Fruit fly (Drosophila melanogaster) whole organism, adult: ENCODE data around the gene Rpp14b.

ENCODE experiments used
- CG11617 ChIP-seq: fragments of 200-800 bp; sonication (Bioruptor generic); optimal IDR thresholded peaks from 2 replicates; lab custom pipeline; 2017; ENCODE audit warnings: mild to moderate bottlenecking, missing biosample characterization, missing genetic modification reagents, missing genetic modification characterization
- CG12768 ChIP-seq: fragments of 200-800 bp; sonication (Bioruptor generic); optimal IDR thresholded peaks from 2 replicates; lab custom pipeline; 2017; ENCODE audit warnings: missing biosample characterization, missing genetic modification characterization, mild to moderate bottlenecking, moderate library complexity, missing genetic modification reagents
- CG14711 ChIP-seq: fragments of 200-800 bp; sonication (Bioruptor generic); optimal IDR thresholded peaks from 2 replicates; lab custom pipeline; 2018; ENCODE audit warnings: missing biosample characterization, mild to moderate bottlenecking, missing genetic modification characterization, moderate library complexity
- CG1620 ChIP-seq: fragments of 200-800 bp; sonication (Bioruptor generic); optimal IDR thresholded peaks from 2 replicates; lab custom pipeline; 2016; ENCODE audit warnings: missing biosample characterization, missing genetic modification characterization
- CG33017 ChIP-seq: fragments of 200-800 bp; sonication (Bioruptor generic); optimal IDR thresholded peaks from 2 replicates; lab custom pipeline; 2018; ENCODE audit warnings: missing biosample characterization, mild to moderate bottlenecking, missing genetic modification characterization, moderate library complexity
- CG5204 ChIP-seq: fragments of 200-800 bp; sonication (Bioruptor generic); optimal IDR thresholded peaks from 2 replicates; lab custom pipeline; 2016; ENCODE audit warnings: missing biosample characterization, missing genetic modification characterization
- CG7045 ChIP-seq: fragments of 200-800 bp; sonication (Bioruptor generic); optimal IDR thresholded peaks from 2 replicates; lab custom pipeline; 2017; ENCODE audit warnings: missing biosample characterization, mild to moderate bottlenecking, missing genetic modification characterization
- CG7101 ChIP-seq: fragments of 200-800 bp; sonication (Bioruptor generic); optimal IDR thresholded peaks from 2 replicates; lab custom pipeline; 2018; ENCODE audit warnings: missing biosample characterization, mild to moderate bottlenecking, missing genetic modification characterization, moderate library complexity
- Clk ChIP-seq: fragments of 200-800 bp; sonication (Bioruptor generic); optimal IDR thresholded peaks from 2 replicates; lab custom pipeline; 2017; ENCODE audit warnings: missing biosample characterization, missing genetic modification characterization
- Crg-1 ChIP-seq: fragments of 200-800 bp; sonication (Bioruptor generic); optimal IDR thresholded peaks from 2 replicates; lab custom pipeline; 2016; ENCODE audit warnings: missing biosample characterization, missing genetic modification characterization
- Hr96 ChIP-seq: fragments of 200-800 bp; sonication (Bioruptor generic); optimal IDR thresholded peaks from 2 replicates; lab custom pipeline; 2016; ENCODE audit warnings: missing biosample characterization, missing genetic modification characterization
- Mnt ChIP-seq: fragments of 200-800 bp; sonication (Bioruptor generic); optimal IDR thresholded peaks from 2 replicates; lab custom pipeline; 2016; ENCODE audit warnings: missing biosample characterization, mild to moderate bottlenecking, missing genetic modification characterization
- bab1 ChIP-seq: fragments of 200-800 bp; sonication (Bioruptor generic); optimal IDR thresholded peaks from 3 replicates; lab custom pipeline; 2019; ENCODE audit warnings: missing biosample characterization, mild to moderate bottlenecking, missing genetic modification characterization, moderate library complexity
- cic ChIP-seq: fragments of 200-800 bp; sonication (Bioruptor generic); optimal IDR thresholded peaks from 2 replicates; lab custom pipeline; 2017; ENCODE audit warnings: missing biosample characterization, mild to moderate bottlenecking, missing genetic modification characterization, moderate library complexity
- cnc ChIP-seq, 2 experiments: fragments of >200 bp; optimal IDR thresholded peaks; 2 replicates each; lab custom pipeline; 2017
- kay ChIP-seq: fragments of 200-800 bp; sonication (Bioruptor generic); peaks from one replicate; lab custom pipeline; 2016; ENCODE audit warnings: missing biosample characterization, missing genetic modification characterization, borderline replicate concordance
- ovo ChIP-seq: fragments of 200-800 bp; sonication (Bioruptor generic); optimal IDR thresholded peaks from 2 replicates; lab custom pipeline; 2016; ENCODE audit warnings: missing biosample characterization, missing genetic modification characterization
- pad ChIP-seq: fragments of 200-800 bp; sonication (Bioruptor generic); optimal IDR thresholded peaks from 3 replicates; lab custom pipeline; 2017; ENCODE audit warnings: missing biosample characterization, missing genetic modification characterization, mild to moderate bottlenecking, moderate library complexity, missing genetic modification reagents
- tj ChIP-seq: fragments of 200-800 bp; sonication (Bioruptor generic); optimal IDR thresholded peaks from 3 replicates; lab custom pipeline; 2017; ENCODE audit warnings: missing biosample characterization, mild to moderate bottlenecking, missing genetic modification characterization, moderate library complexity
- toe ChIP-seq: fragments of 200-800 bp; sonication (Bioruptor generic); optimal IDR thresholded peaks from 2 replicates; lab custom pipeline; 2016; ENCODE audit warnings: missing biosample characterization, missing genetic modification characterization

Rpp14b gene

DNA sequence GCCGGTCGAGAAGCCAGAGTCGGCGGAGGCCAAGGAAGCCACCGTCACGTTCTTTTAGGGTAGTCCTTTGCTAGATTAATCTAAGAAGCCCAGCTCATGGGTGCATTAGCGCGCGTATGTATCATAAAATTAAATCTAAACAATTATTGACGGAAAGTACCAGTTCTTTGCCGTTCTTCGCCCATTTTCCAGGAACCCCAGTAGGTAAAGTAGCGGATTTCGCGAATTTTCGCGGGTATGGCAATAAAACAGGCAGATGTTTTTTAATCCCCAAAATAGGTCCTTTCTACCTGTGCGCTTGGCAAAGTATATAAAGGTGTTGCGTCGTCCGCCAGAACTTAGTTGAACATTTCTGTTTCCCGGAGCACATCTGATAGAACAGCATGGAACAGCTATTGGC, 14.9 kb upstream of the Rpp14b start:
- TF ChIP-seq CG14711 (tag; lab: Kevin White, UChicago) (no peak), CG11617 (GFP tag; lab: Kevin White, UChicago) (no peak), CG5204 (GFP tag; lab: Kevin White, UChicago) (no peak), Hr96 (GFP tag; lab: Kevin White, UChicago) (no peak), Mnt (no peak), pad (GFP tag; lab: Kevin White, UChicago) (no peak), cic (GFP tag; lab: Kevin White, UChicago) (no peak), CG1620 (no peak), Crg-1 (GFP tag; lab: Kevin White, UChicago) (no peak), kay (GFP tag; lab: Kevin White, UChicago) (no peak), CG7045 (GFP tag; lab: Kevin White, UChicago) (no peak), bab1 (no peak), toe (GFP tag; lab: Kevin White, UChicago) (no peak), CG7101 (tag; lab: Kevin White, UChicago) (no peak), CG12768 (no peak)

DNA sequence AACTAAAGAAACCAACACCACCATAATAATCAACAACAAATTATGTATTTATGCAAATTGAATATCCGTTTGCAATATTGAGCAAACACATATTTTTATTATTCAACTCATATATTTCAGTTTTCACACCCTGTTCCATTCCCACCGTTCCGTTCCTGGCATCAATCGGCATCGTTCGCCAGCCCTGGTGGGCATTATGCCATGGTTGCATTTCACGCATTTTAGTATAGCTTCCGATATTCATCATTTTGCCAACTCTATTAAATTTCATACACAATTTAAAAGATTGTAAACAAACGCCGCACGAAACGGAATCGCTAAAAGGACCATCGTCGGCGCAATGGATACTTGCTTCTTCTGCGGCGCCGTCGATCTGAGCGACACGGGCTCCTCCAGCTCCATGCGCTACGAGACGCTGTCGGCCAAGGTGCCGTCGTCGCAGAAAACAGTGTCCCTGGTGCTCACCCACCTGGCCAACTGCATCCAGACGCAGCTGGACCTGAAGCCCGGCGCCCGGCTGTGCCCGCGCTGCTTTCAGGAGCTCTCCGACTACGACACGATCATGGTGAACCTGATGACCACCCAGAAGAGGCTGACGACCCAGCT, 12.5 kb upstream of the Rpp14b start, which contains the start of gene Sry-delta:
Sry-delta (plus strand) TSS at position 203 of the 606 bp plus-strand sequence.
- TF ChIP-seq Mnt (peak; percentile 85), bab1 (peak; percentile 76), kay (GFP tag; lab: Kevin White, UChicago) (no peak), CG14711 (tag; lab: Kevin White, UChicago) (peak; percentile 60), cnc (optimal IDR thresholded peaks at IDR 0.05; lab: Kevin White, UChicago) (no peak), ovo (GFP tag; lab: Kevin White, UChicago) (no peak), Clk (GFP tag; lab: Kevin White, UChicago) (peak; percentile 59), CG33017 (tag; lab: Kevin White, UChicago) (peak; percentile 61), Hr96 (GFP tag; lab: Kevin White, UChicago) (peak; percentile 90), CG12768 (peak; percentile 65), CG5204 (GFP tag; lab: Kevin White, UChicago) (no peak), Crg-1 (GFP tag; lab: Kevin White, UChicago) (peak; percentile 71), toe (GFP tag; lab: Kevin White, UChicago) (peak; percentile 87), CG7101 (tag; lab: Kevin White, UChicago) (peak; percentile 74), cic (GFP tag; lab: Kevin White, UChicago) (peak; percentile 45), CG7045 (GFP tag; lab: Kevin White, UChicago) (peak; percentile 73), CG11617 (GFP tag; lab: Kevin White, UChicago) (peak; percentile 73), pad (GFP tag; lab: Kevin White, UChicago) (peak; percentile 64), CG1620 (peak; percentile 90), tj (peak; percentile 85)

DNA sequence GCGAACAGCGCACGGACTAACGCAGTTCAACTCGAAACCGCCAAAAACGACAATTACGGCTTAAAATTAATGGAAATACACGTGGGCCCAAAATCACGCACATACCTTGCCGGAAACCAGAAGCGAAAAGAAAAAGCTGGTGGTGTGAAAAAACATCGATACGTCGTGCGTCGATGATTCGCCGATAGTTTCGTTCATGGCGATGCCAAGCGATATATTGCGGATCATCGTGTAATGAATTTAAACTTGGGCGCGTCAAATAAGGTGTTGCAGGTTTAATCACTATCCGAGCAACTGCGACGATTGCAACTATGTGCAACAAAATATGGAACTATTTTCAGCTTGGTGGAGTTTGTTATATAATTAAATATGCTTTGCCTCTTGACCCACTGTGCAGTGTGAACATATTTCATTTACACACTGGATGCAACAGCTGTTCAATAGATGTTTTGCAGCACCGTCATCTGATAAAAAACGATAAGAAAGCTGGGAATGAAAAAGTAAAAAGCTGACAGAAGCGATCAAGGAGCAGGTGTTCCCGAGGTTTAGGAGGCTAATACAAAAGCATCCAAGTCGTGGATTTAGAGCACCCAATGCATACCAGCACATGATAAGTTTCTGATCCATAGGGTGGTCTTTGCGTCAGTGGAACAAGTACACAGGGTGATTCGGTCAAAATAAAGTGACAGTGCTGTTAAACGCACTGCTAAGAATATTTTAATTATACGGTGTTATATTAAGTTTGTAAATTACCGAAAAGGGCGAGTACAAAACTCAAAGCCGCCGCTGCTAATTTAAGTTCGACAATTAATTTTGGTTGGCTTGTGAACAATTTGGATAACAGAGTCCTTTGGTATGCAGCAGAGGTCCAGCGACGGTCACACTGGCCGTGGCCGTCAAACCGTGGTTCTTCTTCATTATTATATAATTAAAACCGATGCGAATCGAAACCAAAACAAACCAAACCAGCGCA, 9.4 kb upstream of the Rpp14b start, which contains the start of the genes RpL32 and CG7943:
RpL32 (minus strand) TSS at position 133 of the 973 bp plus-strand sequence.
CG7943 (plus strand) TSS at position 442 of the 973 bp plus-strand sequence.
- TF ChIP-seq CG12768 (peak; percentile 94), cic (GFP tag; lab: Kevin White, UChicago) (peak; percentile 62), CG1620 (peak; percentile 96), toe (GFP tag; lab: Kevin White, UChicago) (peak; percentile 98), Mnt (peak; percentile 95), Clk (GFP tag; lab: Kevin White, UChicago) (peak; percentile 91), cnc (optimal IDR thresholded peaks at IDR 0.05; lab: Kevin White, UChicago) (no peak), CG14711 (tag; lab: Kevin White, UChicago) (peak; percentile 85), CG7045 (GFP tag; lab: Kevin White, UChicago) (peak; percentile 93), CG33017 (tag; lab: Kevin White, UChicago) (peak; percentile 87), CG5204 (GFP tag; lab: Kevin White, UChicago) (no peak), Hr96 (GFP tag; lab: Kevin White, UChicago) (peak; percentile 99), kay (GFP tag; lab: Kevin White, UChicago) (no peak), bab1 (peak; percentile 97), Crg-1 (GFP tag; lab: Kevin White, UChicago) (peak; percentile 97), ovo (GFP tag; lab: Kevin White, UChicago) (peak; percentile 96), CG7101 (tag; lab: Kevin White, UChicago) (peak; percentile 94), tj (peak; percentile 85), CG11617 (GFP tag; lab: Kevin White, UChicago) (peak; percentile 97), pad (GFP tag; lab: Kevin White, UChicago) (peak; percentile 86)

DNA sequence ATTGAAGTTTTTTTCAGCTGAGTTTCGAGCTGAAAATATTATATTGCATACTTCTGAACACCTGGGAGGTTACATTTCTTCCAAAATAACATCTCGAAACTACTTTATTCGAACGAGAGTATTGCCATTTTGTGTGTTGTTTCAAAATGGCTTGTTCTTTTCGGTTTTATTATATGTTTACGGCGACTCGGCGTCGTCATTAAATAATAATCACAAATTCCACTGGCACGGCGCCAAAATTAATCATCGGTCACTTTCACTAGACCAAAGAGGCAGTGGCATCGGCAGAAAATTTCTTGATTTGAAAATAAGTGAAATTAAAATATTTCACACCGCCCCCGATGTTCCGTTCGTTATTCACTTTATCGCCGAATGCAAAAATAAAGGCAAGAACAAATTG, 5.3 kb upstream of the Rpp14b start:
- TF ChIP-seq tj (no peak), CG5204 (GFP tag; lab: Kevin White, UChicago) (no peak), kay (GFP tag; lab: Kevin White, UChicago) (no peak), CG14711 (tag; lab: Kevin White, UChicago) (no peak), cnc (optimal IDR thresholded peaks at IDR 0.05; lab: Kevin White, UChicago) (no peak), CG11617 (GFP tag; lab: Kevin White, UChicago) (no peak), toe (GFP tag; lab: Kevin White, UChicago) (no peak), cic (GFP tag; lab: Kevin White, UChicago) (no peak), CG7101 (tag; lab: Kevin White, UChicago) (no peak), Clk (GFP tag; lab: Kevin White, UChicago) (no peak), CG33017 (tag; lab: Kevin White, UChicago) (no peak), pad (GFP tag; lab: Kevin White, UChicago) (no peak), ovo (GFP tag; lab: Kevin White, UChicago) (no peak), CG1620 (no peak), Mnt (no peak), CG7045 (GFP tag; lab: Kevin White, UChicago) (no peak), Crg-1 (GFP tag; lab: Kevin White, UChicago) (no peak), Hr96 (GFP tag; lab: Kevin White, UChicago) (no peak)
